Fruit fly (Drosophila melanogaster) whole organism, embryonic: Measurements from ENCODE around the gene vas.
A peak's percentile ranks its signal among the peaks of the same experiment; 100 is the strongest.

Experiments
- CG10321 ChIP-seq: fragments of 200-800 bp; sonication (Bioruptor generic); IDR thresholded peaks from 2 replicates; pipeline ENCODE4 v1.3.6; 2022; ENCODE audit warnings: missing biosample characterization, missing genetic modification characterization
- CG11504 ChIP-seq: fragments of 200-800 bp; sonication (Bioruptor generic); optimal IDR thresholded peaks from 3 replicates; lab custom pipeline; 2019; ENCODE audit warnings: missing biosample characterization, mild to moderate bottlenecking, missing genetic modification characterization, moderate library complexity
- CG12744 ChIP-seq: fragments of 200-800 bp; sonication (Bioruptor generic); optimal IDR thresholded peaks from 2 replicates; lab custom pipeline; 2016; ENCODE audit warnings: missing biosample characterization, missing genetic modification characterization
- CG1647 ChIP-seq: fragments of 200-800 bp; sonication (Bioruptor generic); optimal IDR thresholded peaks from 3 replicates; lab custom pipeline; 2016; ENCODE audit warnings: missing biosample characterization, missing genetic modification characterization
- CG16813 ChIP-seq: fragments of 200-800 bp; sonication (Bioruptor generic); IDR thresholded peaks from 3 replicates; pipeline ENCODE4 v1.3.6; 2022; ENCODE audit warnings: missing biosample characterization, missing genetic modification characterization; ENCODE audit not compliant: partially characterized antibody
- CG17186 ChIP-seq: fragments of 200-800 bp; sonication (Bioruptor generic); optimal IDR thresholded peaks from 3 replicates; lab custom pipeline; 2017; ENCODE audit warnings: missing biosample characterization, missing genetic modification reagents, missing genetic modification characterization
- CG17361 ChIP-seq: fragments of 200-800 bp; sonication (Bioruptor generic); IDR thresholded peaks from 3 replicates; pipeline ENCODE4 v1.3.6; 2022; ENCODE audit warnings: missing biosample characterization, missing genetic modification characterization
- CG33213 ChIP-seq: fragments of 200-800 bp; sonication (Bioruptor generic); optimal IDR thresholded peaks from 3 replicates; lab custom pipeline; 2016; ENCODE audit warnings: missing biosample characterization, missing genetic modification characterization
- CG4424 ChIP-seq: fragments of 200-800 bp; sonication (Bioruptor generic); optimal IDR thresholded peaks from 3 replicates; lab custom pipeline; 2016; ENCODE audit warnings: missing biosample characterization, missing genetic modification characterization
- CG6791 ChIP-seq: fragments of 200-800 bp; sonication (Bioruptor generic); IDR thresholded peaks from 3 replicates; pipeline ENCODE4 v1.3.6; 2022; ENCODE audit warnings: missing biosample characterization, missing genetic modification characterization; ENCODE audit not compliant: partially characterized antibody
- CG7357 ChIP-seq: fragments of 200-800 bp; sonication (Bioruptor generic); IDR thresholded peaks from 3 replicates; pipeline ENCODE4 v1.3.6; 2022; ENCODE audit warnings: missing biosample characterization, missing genetic modification characterization
- CHES-1-like ChIP-seq: fragments of 200-800 bp; sonication (Bioruptor generic); optimal IDR thresholded peaks from 2 replicates; lab custom pipeline; 2016; ENCODE audit warnings: missing biosample characterization, missing genetic modification characterization
- CTCF ChIP-seq: fragments of 200-800 bp; sonication (Bioruptor generic); optimal IDR thresholded peaks from 2 replicates; lab custom pipeline; 2017; ENCODE audit warnings: missing biosample characterization, mild to moderate bottlenecking, missing genetic modification characterization, moderate library complexity
- Dfd ChIP-seq, 2 experiments: fragments of >200 bp; optimal IDR thresholded peaks; 2 replicates each; lab custom pipeline; 2017; ENCODE audit warnings: missing biosample characterization in 2 of 2, missing genetic modification characterization in 2 of 2
- Dp ChIP-seq: fragments of 200-800 bp; sonication (Bioruptor generic); optimal IDR thresholded peaks from 2 replicates; lab custom pipeline; 2018; ENCODE audit warnings: missing biosample characterization, mild to moderate bottlenecking, missing genetic modification characterization, moderate library complexity
- Eip74EF ChIP-seq, 2 experiments: fragments of 200-800 bp in 1 of 2; fragments of >200 bp in 1 of 2; sonication (Bioruptor generic) in 1 of 2; optimal IDR thresholded peaks; 2 replicates each; lab custom pipeline; 2017 to 2019; ENCODE audit warnings: missing biosample characterization in 2 of 2, missing genetic modification characterization in 2 of 2, mild to moderate bottlenecking in 1 of 2, moderate library complexity in 1 of 2
- HLH4C ChIP-seq: fragments of 200-800 bp; sonication (Bioruptor generic); IDR thresholded peaks from 3 replicates; pipeline ENCODE4 v1.3.6; 2022; ENCODE audit warnings: missing biosample characterization, missing genetic modification characterization; ENCODE audit not compliant: partially characterized antibody
- Hmr ChIP-seq: fragments of 200-800 bp; sonication (Bioruptor generic); optimal IDR thresholded peaks from 3 replicates; lab custom pipeline; 2017; ENCODE audit warnings: mild to moderate bottlenecking, missing biosample characterization, missing genetic modification reagents, missing genetic modification characterization
- Lhr ChIP-seq: fragments of 200-800 bp; sonication (Bioruptor generic); optimal IDR thresholded peaks from 3 replicates; lab custom pipeline; 2017; ENCODE audit warnings: mild to moderate bottlenecking, missing biosample characterization, missing genetic modification reagents, missing genetic modification characterization
- Oli ChIP-seq: fragments of 200-800 bp; sonication (Bioruptor generic); optimal IDR thresholded peaks from 2 replicates; lab custom pipeline; 2018; ENCODE audit warnings: missing biosample characterization, mild to moderate bottlenecking, missing genetic modification characterization, moderate library complexity
- Rfx ChIP-seq: fragments of 200-800 bp; sonication (Bioruptor generic); IDR thresholded peaks from 2 replicates; pipeline ENCODE4 v1.3.6; 2022; ENCODE audit warnings: missing biosample characterization, missing genetic modification characterization
- Sox102F ChIP-seq: fragments of 200-800 bp; sonication (Bioruptor generic); optimal IDR thresholded peaks from 2 replicates; lab custom pipeline; 2018; ENCODE audit warnings: missing biosample characterization, mild to moderate bottlenecking, missing genetic modification characterization, moderate library complexity
- Sry-δ ChIP-seq: fragments of 200-800 bp; sonication (Bioruptor generic); optimal IDR thresholded peaks from 2 replicates; lab custom pipeline; 2016; ENCODE audit warnings: missing biosample characterization, missing genetic modification characterization
- Stat92E ChIP-seq, 3 experiments: fragments of >200 bp in 2 of 3; fragments of 200-800 bp in 1 of 3; sonication (Bioruptor generic) in 1 of 3; optimal IDR thresholded peaks; 2 replicates each; lab custom pipeline; 2017 to 2019; ENCODE audit warnings: missing biosample characterization in 3 of 3, missing genetic modification characterization in 3 of 3, mild to moderate bottlenecking in 1 of 3, moderate library complexity in 1 of 3
- Usf ChIP-seq: fragments of 200-800 bp; sonication (Bioruptor generic); optimal IDR thresholded peaks from 2 replicates; lab custom pipeline; 2017; ENCODE audit warnings: missing genotype, missing biosample characterization, missing genetic modification characterization
- YL-1 ChIP-seq: fragments of 200-800 bp; sonication (Bioruptor generic); optimal IDR thresholded peaks from 3 replicates; lab custom pipeline; 2017; ENCODE audit warnings: missing biosample characterization, mild to moderate bottlenecking, missing genetic modification characterization
- abd-A ChIP-seq: fragments of 200-800 bp; sonication (Bioruptor generic); optimal IDR thresholded peaks from 3 replicates; lab custom pipeline; 2019; ENCODE audit warnings: missing biosample characterization, mild to moderate bottlenecking, missing genetic modification characterization, moderate library complexity
- bigmax ChIP-seq: fragments of 200-800 bp; sonication (Bioruptor generic); optimal IDR thresholded peaks from 2 replicates; lab custom pipeline; 2018; ENCODE audit warnings: missing biosample characterization, mild to moderate bottlenecking, missing genetic modification characterization
- btn ChIP-seq: fragments of 200-800 bp; sonication (Bioruptor generic); optimal IDR thresholded peaks from 2 replicates; lab custom pipeline; 2016; ENCODE audit warnings: missing biosample characterization, missing genetic modification characterization
- cg ChIP-seq: fragments of 200-800 bp; sonication (Bioruptor generic); optimal IDR thresholded peaks from 3 replicates; lab custom pipeline; 2019; ENCODE audit warnings: missing biosample characterization, mild to moderate bottlenecking, missing genetic modification characterization, moderate library complexity
- chif ChIP-seq, 2 experiments: fragments of 200-800 bp; sonication (Bioruptor generic); optimal IDR thresholded peaks; 3 replicates each; lab custom pipeline; 2016; ENCODE audit warnings: missing biosample characterization in 2 of 2, missing genetic modification characterization in 2 of 2
- chinmo ChIP-seq: fragments of 200-800 bp; sonication (Bioruptor generic); IDR thresholded peaks from 4 replicates; pipeline ENCODE4 v1.3.6; 2022; ENCODE audit warnings: missing biosample characterization, missing genetic modification characterization; ENCODE audit not compliant: partially characterized antibody
- ci ChIP-seq: fragments of 200-800 bp; sonication (Bioruptor generic); IDR thresholded peaks from 3 replicates; pipeline ENCODE4 v1.3.6; 2022; ENCODE audit warnings: missing biosample characterization, missing genetic modification characterization
- crol ChIP-seq: fragments of 200-800 bp; sonication (Bioruptor generic); IDR thresholded peaks from 2 replicates; pipeline ENCODE4 v1.3.6; 2022; ENCODE audit warnings: missing biosample characterization, missing genetic modification characterization
- disco-r ChIP-seq: fragments of 200-800 bp; sonication (Bioruptor generic); optimal IDR thresholded peaks from 2 replicates; lab custom pipeline; 2016; ENCODE audit warnings: missing biosample characterization, missing genetic modification characterization
- dmrt99B ChIP-seq: fragments of 200-800 bp; sonication (Bioruptor generic); optimal IDR thresholded peaks from 2 replicates; lab custom pipeline; 2018; ENCODE audit warnings: missing biosample characterization, mild to moderate bottlenecking, missing genetic modification characterization, moderate library complexity
- ems ChIP-seq: fragments of 200-800 bp; sonication (Bioruptor generic); optimal IDR thresholded peaks from 3 replicates; lab custom pipeline; 2016; ENCODE audit warnings: missing biosample characterization, missing genetic modification characterization
- gfzf ChIP-seq: fragments of 200-800 bp; sonication (Bioruptor generic); optimal IDR thresholded peaks from 2 replicates; lab custom pipeline; 2016; ENCODE audit warnings: missing biosample characterization, mild to moderate bottlenecking, missing genetic modification characterization, moderate library complexity
- hbn ChIP-seq: fragments of 200-800 bp; sonication (Bioruptor generic); IDR thresholded peaks from 2 replicates; pipeline ENCODE4 v1.3.6; 2022; ENCODE audit warnings: missing biosample characterization, missing genetic modification characterization; ENCODE audit not compliant: partially characterized antibody
- her ChIP-seq: fragments of 200-800 bp; sonication (Bioruptor generic); optimal IDR thresholded peaks from 2 replicates; lab custom pipeline; 2016; ENCODE audit warnings: missing biosample characterization, missing genetic modification characterization
- insv ChIP-seq, 2 experiments: fragments of 200-800 bp; sonication (Bioruptor generic); optimal IDR thresholded peaks; 3 replicates each; lab custom pipeline; 2016 to 2018; ENCODE audit warnings: missing biosample characterization in 2 of 2, missing genetic modification characterization in 2 of 2
- jumu ChIP-seq: fragments of 200-800 bp; sonication (Bioruptor generic); optimal IDR thresholded peaks from 3 replicates; lab custom pipeline; 2016; ENCODE audit warnings: missing biosample characterization, missing genetic modification characterization
- peb ChIP-seq: fragments of 200-800 bp; sonication (Bioruptor generic); IDR thresholded peaks from 2 replicates; pipeline ENCODE4 v1.3.6; 2022; ENCODE audit warnings: missing biosample characterization, missing genetic modification characterization
- phol ChIP-seq: fragments of 200-800 bp; sonication (Bioruptor generic); optimal IDR thresholded peaks from 3 replicates; lab custom pipeline; 2018; ENCODE audit warnings: missing biosample characterization, mild to moderate bottlenecking, missing genetic modification characterization, moderate library complexity
- psq ChIP-seq: fragments of 200-800 bp; sonication (Bioruptor generic); optimal IDR thresholded peaks from 2 replicates; lab custom pipeline; 2017; ENCODE audit warnings: missing biosample characterization, missing genetic modification characterization
- pzg ChIP-seq: fragments of 200-800 bp; sonication (Bioruptor generic); optimal IDR thresholded peaks from 3 replicates; lab custom pipeline; 2018; ENCODE audit warnings: missing biosample characterization, mild to moderate bottlenecking, missing genetic modification characterization, moderate library complexity
- salm ChIP-seq: fragments of 200-800 bp; sonication (Bioruptor generic); optimal IDR thresholded peaks from 2 replicates; lab custom pipeline; 2018; ENCODE audit warnings: missing biosample characterization, mild to moderate bottlenecking, missing genetic modification characterization
- trem ChIP-seq: fragments of 200-800 bp; optimal IDR thresholded peaks from 3 replicates; lab custom pipeline; 2019; ENCODE audit warnings: missing biosample characterization, mild to moderate bottlenecking, missing genetic modification characterization, moderate library complexity
- twi ChIP-seq: fragments of 200-800 bp; optimal IDR thresholded peaks from 2 replicates; lab custom pipeline; 2019; ENCODE audit warnings: missing biosample characterization, mild to moderate bottlenecking, missing genetic modification characterization, moderate library complexity
- zf30C ChIP-seq: fragments of 200-800 bp; sonication (Bioruptor generic); optimal IDR thresholded peaks from 3 replicates; lab custom pipeline; 2018; ENCODE audit warnings: missing biosample characterization, mild to moderate bottlenecking, missing genetic modification characterization

The vas gene

DNA sequence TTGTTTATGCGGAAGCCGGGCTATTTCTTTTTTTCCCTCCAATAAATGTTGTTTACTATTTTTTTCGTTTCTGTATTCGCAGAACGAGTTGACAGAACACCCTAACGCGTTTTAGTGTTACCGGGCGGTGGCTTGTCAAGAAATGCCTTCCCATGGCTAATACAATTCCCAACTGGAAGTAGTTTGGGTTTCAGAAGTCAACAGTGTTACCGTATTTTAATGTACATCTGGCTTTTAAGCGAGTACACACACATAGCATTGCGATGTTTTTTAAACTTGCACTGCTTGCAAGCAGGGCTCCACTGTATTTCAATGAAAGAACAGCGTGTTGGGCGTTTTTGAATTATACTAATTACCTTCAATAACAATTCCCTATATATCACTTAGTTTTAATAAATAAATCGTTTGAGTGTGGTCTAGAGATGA lies 863 bp upstream of the vas start, which contains the start of gene TfIIS (continued):
- TF ChIP-seq Stat92E (GFP tag; optimal IDR thresholded peaks at IDR 0.05; lab: Kevin White, UChicago) (peak in 1 of 3 experiments; percentile 52), phol (tag; lab: Kevin White, UChicago) (peak; percentile 53), CG6791 (GFP tag; lab: Robert Waterston, UW) (peak; percentile 47; the same call in 2 of the 3 replicates), pzg (peak; percentile 97), Eip74EF (GFP tag; optimal IDR thresholded peaks at IDR 0.05; lab: Kevin White, UChicago) (no peak), CG4424 (GFP tag; lab: Kevin White, UChicago) (no peak), Oli (no peak), bigmax (peak; percentile 53), CG33213 (peak; percentile 84), btn (GFP tag; lab: Kevin White, UChicago) (no peak), trem (peak; percentile 75), YL-1 (GFP tag; lab: Kevin White, UChicago) (peak; percentile 50), ci (GFP tag; lab: Robert Waterston, UW) (peak; percentile 57; the same call in 1 of the 3 replicates), chif (GFP tag; optimal IDR thresholded peaks at IDR 0.05; lab: Kevin White, UChicago) (no peak), CG7357 (GFP tag; lab: Robert Waterston, UW) (no peak), Sox102F (GFP tag; lab: Kevin White, UChicago) (no peak), CG12744 (GFP tag; lab: Kevin White, UChicago) (peak; percentile 8), hbn (GFP tag; lab: Robert Waterston, UW) (peak; percentile 33; the same call in 1 of the 2 replicates), CHES-1-like (GFP tag; lab: Kevin White, UChicago) (peak; percentile 51), insv (GFP tag; optimal IDR thresholded peaks at IDR 0.05; lab: Kevin White, UChicago) (peak in 1 of 2 experiments; percentile 96), CG10321 (no peak; the same call in 1 of the 2 replicates), CG16813 (GFP tag; lab: Robert Waterston, UW) (peak; percentile 51; the same call in 2 of the 3 replicates), HLH4C (GFP tag; lab: Robert Waterston, UW) (no peak), CTCF (peak; percentile 91), Sry-δ (GFP tag; lab: Kevin White, UChicago) (peak; percentile 67), twi (tag; lab: Kevin White, UChicago) (peak; percentile 2), Usf (GFP tag; lab: Kevin White, UChicago) (no peak), salm (tag; lab: Kevin White, UChicago) (no peak), Dp (GFP tag; lab: Kevin White, UChicago) (peak; percentile 74), zf30C (GFP tag; lab: Kevin White, UChicago) (no peak), CG11504 (tag; lab: Kevin White, UChicago) (peak; percentile 49), peb (GFP tag; lab: Robert Waterston, UW) (no peak), jumu (GFP tag; lab: Kevin White, UChicago) (peak; percentile 42), crol (GFP tag; lab: Robert Waterston, UW) (no peak), cg (GFP tag; lab: Kevin White, UChicago) (no peak), Dfd (GFP tag; optimal IDR thresholded peaks at IDR 0.05; lab: Kevin White, UChicago) (no peak), psq (no peak), gfzf (GFP tag; lab: Kevin White, UChicago) (peak; percentile 99), dmrt99B (tag; lab: Kevin White, UChicago) (no peak), Rfx (peak; percentile 54), CG17186 (peak; percentile 40), CG17361 (no peak), chinmo (GFP tag; lab: Robert Waterston, UW) (0 out of 4 replicates have a peak, but pooled peaks have one; percentile 36), abd-A (peak; percentile 73), CG1647 (GFP tag; lab: Kevin White, UChicago) (no peak), her (GFP tag; lab: Kevin White, UChicago) (peak; percentile 23), ems (GFP tag; lab: Kevin White, UChicago) (no peak), disco-r (no peak), Hmr (GFP tag; lab: Kevin White, UChicago) (peak; percentile 74), Lhr (GFP tag; lab: Kevin White, UChicago) (peak; percentile 95)
